Worm (Caenorhabditis elegans) whole organism, late embryonic: Measurements from ENCODE around the gene ZK643.2.
A peak's percentile ranks its signal among the peaks of the same experiment; 100 is the strongest.
"Not testable (repeated sequence)": the region's sequence is repeated elsewhere in the genome, so short reads cannot be mapped to it uniquely, and the experiment has no call there.

Experiments
- C08G9.2 ChIP-seq: sonication (generic microtip); optimal IDR thresholded peaks from 2 replicates; lab custom pipeline; 2016; ENCODE audit warnings: mild to moderate bottlenecking, missing genetic modification characterization, moderate library complexity, missing compliant biosample characterization
- K02D7.2 ChIP-seq: sonication (generic microtip); optimal IDR thresholded peaks from 2 replicates; lab custom pipeline; 2017; ENCODE audit warnings: mild to moderate bottlenecking, missing genetic modification characterization, missing compliant biosample characterization
- K09A11.1 ChIP-seq: sonication (generic microtip); optimal IDR thresholded peaks from 2 replicates; lab custom pipeline; 2017; ENCODE audit warnings: antibody characterized with exemption, mild to moderate bottlenecking, missing genetic modification characterization, missing compliant biosample characterization; ENCODE audit not compliant: insufficient read depth
- Y22D7AL.16 ChIP-seq: sonication (generic microtip); optimal IDR thresholded peaks from 2 replicates; lab custom pipeline; 2016; ENCODE audit warnings: missing genetic modification characterization, missing compliant biosample characterization
- ceh-18 ChIP-seq: sonication (generic microtip); optimal IDR thresholded peaks from 2 replicates; lab custom pipeline; 2016; ENCODE audit warnings: missing genetic modification characterization, missing compliant biosample characterization
- ceh-19 ChIP-seq: fragments of 200-800 bp; sonication (Bioruptor generic); optimal IDR thresholded peaks from 2 replicates; lab custom pipeline; 2018; ENCODE audit warnings: mild to moderate bottlenecking, missing genetic modification characterization, missing compliant biosample characterization
- ceh-2 ChIP-seq: sonication (generic microtip); optimal IDR thresholded peaks from 2 replicates; lab custom pipeline; 2016; ENCODE audit warnings: missing genotype, missing genetic modification characterization, missing compliant biosample characterization
- ceh-22 ChIP-seq: sonication (generic microtip); optimal IDR thresholded peaks from 2 replicates; lab custom pipeline; 2017; ENCODE audit warnings: missing biosample characterization, missing genetic modification characterization
- ceh-31 ChIP-seq: sonication (generic microtip); optimal IDR thresholded peaks from 2 replicates; lab custom pipeline; 2016; ENCODE audit warnings: missing genetic modification characterization, missing compliant biosample characterization
- ceh-6 ChIP-seq: fragments of 200-800 bp; sonication (Bioruptor generic); optimal IDR thresholded peaks from 2 replicates; lab custom pipeline; 2018; ENCODE audit warnings: mild to moderate bottlenecking, missing genetic modification characterization, missing compliant biosample characterization
- dve-1 ChIP-seq: sonication (generic microtip); optimal IDR thresholded peaks from 2 replicates; lab custom pipeline; 2017; ENCODE audit warnings: antibody characterized with exemption, mild to moderate bottlenecking, missing genetic modification characterization, missing compliant biosample characterization
- elt-2 ChIP-seq: sonication (generic microtip); optimal IDR thresholded peaks from 2 replicates; lab custom pipeline; 2016; ENCODE audit warnings: missing genetic modification reagents, missing genetic modification characterization, missing compliant biosample characterization
- elt-4 ChIP-seq: sonication (generic microtip); optimal IDR thresholded peaks from 2 replicates; lab custom pipeline; 2016; ENCODE audit warnings: missing genetic modification characterization, missing compliant biosample characterization
- eyg-1 ChIP-seq: sonication (generic microtip); optimal IDR thresholded peaks from 2 replicates; lab custom pipeline; 2016; ENCODE audit warnings: missing genotype, missing genetic modification characterization, missing compliant biosample characterization
- fax-1 ChIP-seq: sonication (generic microtip); optimal IDR thresholded peaks from 2 replicates; lab custom pipeline; 2016; ENCODE audit warnings: missing genotype, missing genetic modification characterization, missing compliant biosample characterization
- fkh-6 ChIP-seq: sonication (generic microtip); optimal IDR thresholded peaks from 2 replicates; lab custom pipeline; 2016; ENCODE audit warnings: missing genetic modification characterization, missing compliant biosample characterization
- gmeb-2 ChIP-seq: sonication (generic microtip); optimal IDR thresholded peaks from 2 replicates; lab custom pipeline; 2016; ENCODE audit warnings: missing genetic modification characterization, inconsistent platforms, missing compliant biosample characterization
- lim-6 ChIP-seq: sonication (generic microtip); optimal IDR thresholded peaks from 2 replicates; lab custom pipeline; 2016; ENCODE audit warnings: missing genetic modification characterization, missing compliant biosample characterization
- lin-11 ChIP-seq: fragments of 200-800 bp; sonication (Bioruptor generic); optimal IDR thresholded peaks from 2 replicates; lab custom pipeline; 2018; ENCODE audit warnings: mild to moderate bottlenecking, missing genetic modification characterization, missing compliant biosample characterization
- madf-2 ChIP-seq: sonication (generic microtip); optimal IDR thresholded peaks from 2 replicates; lab custom pipeline; 2017; ENCODE audit warnings: missing genetic modification characterization, missing compliant biosample characterization
- mec-3 ChIP-seq: sonication (generic microtip); optimal IDR thresholded peaks from 2 replicates; lab custom pipeline; 2016; ENCODE audit warnings: borderline replicate concordance, missing genetic modification characterization, missing compliant biosample characterization
- nhr-232 ChIP-seq: sonication (generic microtip); optimal IDR thresholded peaks from 2 replicates; lab custom pipeline; 2016; ENCODE audit warnings: missing genetic modification characterization, missing compliant biosample characterization
- odd-2 ChIP-seq: sonication (generic microtip); optimal IDR thresholded peaks from 2 replicates; lab custom pipeline; 2017; ENCODE audit warnings: antibody characterized with exemption, mild to moderate bottlenecking, missing genetic modification characterization, missing compliant biosample characterization
- pag-3 ChIP-seq: sonication (generic microtip); optimal IDR thresholded peaks from 2 replicates; lab custom pipeline; 2016; ENCODE audit warnings: missing compliant biosample characterization, missing genetic modification characterization, borderline replicate concordance
- pat-9 ChIP-seq: fragments of 200-800 bp; sonication (Bioruptor generic); optimal IDR thresholded peaks from 2 replicates; lab custom pipeline; 2018; ENCODE audit warnings: mild to moderate bottlenecking, missing genetic modification characterization, moderate library complexity, missing compliant biosample characterization
- pax-1 ChIP-seq: fragments of 150-350 bp; optimal IDR thresholded peaks from 2 replicates; lab custom pipeline; 2014; ENCODE audit warnings: missing biosample characterization, missing genetic modification characterization
- pha-2 ChIP-seq: sonication (generic microtip); optimal IDR thresholded peaks from 2 replicates; lab custom pipeline; 2017; ENCODE audit warnings: mild to moderate bottlenecking, missing genetic modification characterization, missing compliant biosample characterization
- rnt-1 ChIP-seq: sonication (generic microtip); optimal IDR thresholded peaks from 2 replicates; lab custom pipeline; 2016; ENCODE audit warnings: missing genetic modification characterization, missing compliant biosample characterization
- sox-2 ChIP-seq: fragments of 200-800 bp; sonication (Bioruptor generic); IDR thresholded peaks from 2 replicates; pipeline ENCODE4 v1.3.6; 2022; ENCODE audit warnings: missing genetic modification reagents, missing genetic modification characterization, missing compliant biosample characterization
- syd-9 ChIP-seq: sonication (generic microtip); optimal IDR thresholded peaks from 2 replicates; lab custom pipeline; 2016; ENCODE audit warnings: mild to moderate bottlenecking, missing genetic modification characterization, moderate library complexity, missing compliant biosample characterization
- tbx-2 ChIP-seq: sonication (generic microtip); optimal IDR thresholded peaks from 2 replicates; lab custom pipeline; 2016; ENCODE audit warnings: missing genetic modification characterization, missing compliant biosample characterization
- unc-42 ChIP-seq: sonication (generic microtip); optimal IDR thresholded peaks from 2 replicates; lab custom pipeline; 2016; ENCODE audit warnings: missing genotype, missing genetic modification characterization, missing compliant biosample characterization
- unc-86 ChIP-seq: sonication (generic microtip); optimal IDR thresholded peaks from 2 replicates; lab custom pipeline; 2016; ENCODE audit warnings: missing genetic modification characterization, missing compliant biosample characterization
- zip-5 ChIP-seq: sonication (generic microtip); optimal IDR thresholded peaks from 2 replicates; lab custom pipeline; 2016; ENCODE audit warnings: missing genetic modification characterization, missing compliant biosample characterization

The ZK643.2 gene

ce11 chrIII:8989752-8990151 is 33.4 kb downstream of the ZK643.2 start, which contains the start of gene R08D7.7:
Gene R08D7.7, plus strand, starts transcription at chrIII:8990052.
- TF ChIP-seq nhr-232, dve-1, pag-3 (tag; lab: Kevin White, UChicago): not testable (repeated sequence)

ce11 chrIII:8996686-8997085 is 40.3 kb downstream of the ZK643.2 start, which contains the start of gene skat-1:
Gene skat-1, minus strand, starts transcription at chrIII:8996786.
- TF ChIP-seq ceh-2 (tag; lab: Kevin White, UChicago) (no peak), C08G9.2 (tag; lab: Kevin White, UChicago) (no peak), Y22D7AL.16 (tag; lab: Kevin White, UChicago) (no peak), lim-6 (tag; lab: Kevin White, UChicago) (no peak), K02D7.2 (tag; lab: Kevin White, UChicago) (no peak), ceh-22 (tag; lab: Kevin White, UChicago) (no peak), mec-3 (tag; lab: Kevin White, UChicago) (no peak), nhr-232 (tag; lab: Kevin White, UChicago) (no peak), pag-3 (tag; lab: Kevin White, UChicago) (no peak), unc-86 (tag; lab: Kevin White, UChicago) (no peak), fax-1 (no peak), tbx-2 (tag; lab: Kevin White, UChicago) (no peak), fkh-6 (tag; lab: Kevin White, UChicago) (no peak), elt-4 (tag; lab: Kevin White, UChicago) (no peak)
- TF ChIP-seq, all 69 proteins: peak for 0

- TF ChIP-seq eyg-1 (tag; lab: Kevin White, UChicago): no peak
- TF ChIP-seq elt-2 (tag; lab: Kevin White, UChicago): peak; percentile 88
Measured at ce11 chrIII:8997821-8998220, 41.5 kb downstream of the ZK643.2 start.

ce11 chrIII:8998884-8999283 is 42.5 kb downstream of the ZK643.2 start:
- TF ChIP-seq syd-9 (tag; lab: Kevin White, UChicago) (no peak), elt-2 (tag; lab: Kevin White, UChicago) (no peak), sox-2 (GFP tag; lab: Robert Waterston, UW) (no peak), pat-9 (tag; lab: Kevin White, UChicago) (no peak), ceh-19 (no peak), zip-5 (tag; lab: Kevin White, UChicago) (no peak), unc-86 (tag; lab: Kevin White, UChicago) (no peak), lin-11 (tag; lab: Kevin White, UChicago) (no peak), ceh-18 (tag; lab: Kevin White, UChicago) (no peak)

ce11 chrIII:8999508-8999907 is 43.2 kb downstream of the ZK643.2 start, which contains the start of gene F59B2.3:
Gene F59B2.3, minus strand, starts transcription at chrIII:8999766.
- TF ChIP-seq pax-1 (tag; lab: Kevin White, UChicago) (no peak), gmeb-2 (tag; lab: Kevin White, UChicago) (no peak), K02D7.2 (tag; lab: Kevin White, UChicago) (no peak), ceh-18 (tag; lab: Kevin White, UChicago) (no peak)
- TF ChIP-seq, all 69 proteins: peak for 0

- TF ChIP-seq unc-42 (tag; lab: Kevin White, UChicago) (no peak), ceh-19 (no peak), madf-2 (tag; lab: Kevin White, UChicago) (no peak), fkh-6 (tag; lab: Kevin White, UChicago) (no peak)
Measured at ce11 chrIII:9001491-9001890, 45.2 kb downstream of the ZK643.2 start.

- TF ChIP-seq unc-86 (tag; lab: Kevin White, UChicago): no peak
- TF ChIP-seq ceh-31 (tag; lab: Kevin White, UChicago): no peak
- TF ChIP-seq pha-2: no peak
- no peak for TF ChIP-seq odd-2
- no peak for TF ChIP-seq ceh-6 (GFP tag; lab: Kevin White, UChicago)
- TF ChIP-seq rnt-1 (tag; lab: Kevin White, UChicago): no peak
- TF ChIP-seq C08G9.2 (tag; lab: Kevin White, UChicago): no peak
- no peak for TF ChIP-seq K09A11.1 (tag; lab: Kevin White, UChicago)
Measured at ce11 chrIII:9001899-9002298, 45.6 kb downstream of the ZK643.2 start, which contains the start of gene rpn-6.2. Gene rpn-6.2, minus strand, starts transcription at chrIII:9001999.
